Worm (Caenorhabditis elegans) whole organism, L4 larva: Measurements from ENCODE around the gene sra-29.
A peak's percentile ranks its signal among the peaks of the same experiment; 100 is the strongest.

Experiments used
- F49E8.2 ChIP-seq: sonication (generic microtip); optimal IDR thresholded peaks from 2 replicates; lab custom pipeline; 2016; ENCODE audit warnings: missing compliant biosample characterization, mild to moderate bottlenecking, missing genetic modification characterization, borderline replicate concordance
- R02D3.7 ChIP-seq: fragments of 150-350 bp; sonication (generic microtip); optimal IDR thresholded peaks from 3 replicates; lab custom pipeline; 2014; ENCODE audit warnings: missing biosample characterization, missing genetic modification characterization
- T20F7.1 ChIP-seq: fragments of 200-800 bp; sonication (Bioruptor generic); optimal IDR thresholded peaks from 2 replicates; lab custom pipeline; 2018; ENCODE audit warnings: mild to moderate bottlenecking, missing genetic modification characterization, missing compliant biosample characterization
- T26A8.4 ChIP-seq: fragments of 200-800 bp; sonication (Bioruptor generic); IDR thresholded peaks from 2 replicates; pipeline ENCODE4 v1.3.6; 2022; ENCODE audit warnings: missing genetic modification characterization, missing compliant biosample characterization
- Y5F2A.4 ChIP-seq: fragments of 200-800 bp; sonication (Bioruptor generic); optimal IDR thresholded peaks from 2 replicates; lab custom pipeline; 2018; ENCODE audit warnings: mild to moderate bottlenecking, missing genetic modification characterization, missing compliant biosample characterization
- ZK337.2 ChIP-seq: fragments of 200-800 bp; sonication (Bioruptor generic); IDR thresholded peaks from 2 replicates; pipeline ENCODE4 v1.3.6; 2022; ENCODE audit warnings: missing genetic modification reagents, missing genetic modification characterization, missing compliant biosample characterization
- ama-1 ChIP-seq: fragments of 150-350 bp; optimal IDR thresholded peaks from 2 replicates; lab custom pipeline; 2014; ENCODE audit warnings: inconsistent platforms, mixed read lengths
- ceh-20 ChIP-seq: fragments of 200-800 bp; sonication (Bioruptor generic); IDR thresholded peaks from 2 replicates; pipeline ENCODE4 v1.3.6; 2022; ENCODE audit warnings: missing genetic modification reagents, missing genetic modification characterization, missing compliant biosample characterization
- ceh-44 ChIP-seq: fragments of 200-800 bp; sonication (Bioruptor generic); IDR thresholded peaks from 2 replicates; pipeline ENCODE4 v1.3.6; 2022; ENCODE audit warnings: missing genetic modification reagents, missing genetic modification characterization, missing compliant biosample characterization
- ceh-62 ChIP-seq: sonication (generic microtip); optimal IDR thresholded peaks from 2 replicates; lab custom pipeline; 2017; ENCODE audit warnings: missing biosample characterization, missing genetic modification characterization
- cey-2 ChIP-seq: sonication (generic microtip); optimal IDR thresholded peaks from 3 replicates; lab custom pipeline; 2017; ENCODE audit warnings: missing genetic modification characterization, mild to moderate bottlenecking, missing compliant biosample characterization, antibody characterized with exemption, borderline replicate concordance; ENCODE audit not compliant: insufficient read depth
- ctbp-1 ChIP-seq: fragments of 200-800 bp; sonication (Bioruptor generic); IDR thresholded peaks from 2 replicates; pipeline ENCODE4 v1.3.6; 2022; ENCODE audit warnings: missing genetic modification reagents, missing genetic modification characterization, missing compliant biosample characterization
- daf-12 ChIP-seq: fragments of 150-350 bp; optimal IDR thresholded peaks from 2 replicates; lab custom pipeline; 2014; ENCODE audit warnings: missing biosample characterization, missing genetic modification reagents, missing genetic modification characterization
- daf-16 ChIP-seq, 3 experiments: sonication (generic microtip); optimal IDR thresholded peaks; 2 replicates each; lab custom pipeline; 2016 to 2017; ENCODE audit warnings: missing genetic modification characterization in 3 of 3, missing genetic modification reagents in 3 of 3, mild to moderate bottlenecking in 2 of 3, missing compliant biosample characterization in 2 of 3, missing biosample characterization in 1 of 3, moderate library complexity in 1 of 3
- daf-8 ChIP-seq: fragments of 200-800 bp; sonication (Bioruptor generic); IDR thresholded peaks from 2 replicates; pipeline ENCODE4 v1.3.6; 2022; ENCODE audit warnings: missing genetic modification characterization, missing compliant biosample characterization
- dmd-9 ChIP-seq: fragments of 200-800 bp; sonication (Bioruptor generic); IDR thresholded peaks from 2 replicates; pipeline ENCODE4 v1.3.6; 2022; ENCODE audit warnings: missing genetic modification reagents, missing genetic modification characterization, missing compliant biosample characterization
- dve-1 ChIP-seq: sonication (generic microtip); optimal IDR thresholded peaks from 2 replicates; lab custom pipeline; 2017; ENCODE audit warnings: antibody characterized with exemption, mild to moderate bottlenecking, missing genetic modification characterization, missing compliant biosample characterization; ENCODE audit not compliant: insufficient read depth
- egl-27 ChIP-seq: sonication (generic microtip); optimal IDR thresholded peaks from 3 replicates; lab custom pipeline; 2017; ENCODE audit warnings: missing biosample characterization, missing genetic modification reagents, missing genetic modification characterization
- egl-43 ChIP-seq: fragments of 200-800 bp; sonication (Bioruptor generic); IDR thresholded peaks from 2 replicates; pipeline ENCODE4 v1.3.6; 2022; ENCODE audit warnings: missing genetic modification reagents, missing genetic modification characterization, missing compliant biosample characterization
- hmg-1.1 ChIP-seq: fragments of 200-800 bp; sonication (Bioruptor generic); IDR thresholded peaks from 2 replicates; pipeline ENCODE4 v1.3.6; 2022; ENCODE audit warnings: missing genetic modification reagents, missing genetic modification characterization, missing compliant biosample characterization
- lin-39 ChIP-seq: fragments of 150-350 bp; optimal IDR thresholded peaks from 2 replicates; lab custom pipeline; 2014; ENCODE audit warnings: missing biosample characterization, missing genetic modification reagents, missing genetic modification characterization
- lir-3 ChIP-seq: sonication (generic microtip); optimal IDR thresholded peaks from 2 replicates; lab custom pipeline; 2016; ENCODE audit warnings: mild to moderate bottlenecking, missing genetic modification characterization, missing compliant biosample characterization
- lsy-2 ChIP-seq, 2 experiments: fragments of 150-350 bp in 1 of 2; sonication (generic microtip) in 1 of 2; optimal IDR thresholded peaks; 2 replicates each; lab custom pipeline; 2014 to 2017; ENCODE audit warnings: missing biosample characterization in 2 of 2, missing genetic modification characterization in 2 of 2
- madf-9 ChIP-seq: fragments of 200-800 bp; sonication (Bioruptor generic); conservative IDR thresholded peaks from 2 replicates; pipeline ENCODE4 v1.3.6; 2022; ENCODE audit warnings: missing genetic modification reagents, missing genetic modification characterization, missing compliant biosample characterization
- mdl-1 ChIP-seq, 2 experiments: fragments of 150-350 bp in 1 of 2; sonication (generic microtip) in 1 of 2; optimal IDR thresholded peaks; 2 replicates each; lab custom pipeline; 2014 to 2017; ENCODE audit warnings: missing biosample characterization in 2 of 2, missing genetic modification characterization in 2 of 2
- mdt-29 ChIP-seq: fragments of 200-800 bp; sonication (Bioruptor generic); IDR thresholded peaks from 2 replicates; pipeline ENCODE4 v1.3.6; 2022; ENCODE audit warnings: missing genetic modification reagents, missing genetic modification characterization, missing compliant biosample characterization
- nhr-10 ChIP-seq: fragments of 150-350 bp; optimal IDR thresholded peaks from 2 replicates; lab custom pipeline; 2014; ENCODE audit warnings: missing biosample characterization, missing genetic modification characterization
- nhr-102 ChIP-seq: sonication (generic microtip); optimal IDR thresholded peaks from 2 replicates; lab custom pipeline; 2016; ENCODE audit warnings: mild to moderate bottlenecking, missing genetic modification characterization, moderate library complexity, missing compliant biosample characterization
- nhr-11 ChIP-seq: fragments of 150-350 bp; optimal IDR thresholded peaks from 2 replicates; lab custom pipeline; 2014; ENCODE audit warnings: missing biosample characterization, missing genetic modification characterization
- nhr-111 ChIP-seq: fragments of 200-800 bp; sonication (Bioruptor generic); optimal IDR thresholded peaks from 2 replicates; lab custom pipeline; 2018; ENCODE audit warnings: mild to moderate bottlenecking, missing genetic modification characterization, missing compliant biosample characterization
- nhr-25 ChIP-seq: sonication (generic microtip); optimal IDR thresholded peaks from 2 replicates; lab custom pipeline; 2017; ENCODE audit warnings: missing genetic modification characterization, mild to moderate bottlenecking, missing compliant biosample characterization, antibody characterized with exemption, moderate library complexity, borderline replicate concordance; ENCODE audit not compliant: insufficient read depth
- nhr-28 ChIP-seq: fragments of 150-350 bp; optimal IDR thresholded peaks from 2 replicates; lab custom pipeline; 2014; ENCODE audit warnings: missing biosample characterization, missing genetic modification characterization
- nhr-41 ChIP-seq: fragments of 200-800 bp; sonication (Bioruptor generic); IDR thresholded peaks from 2 replicates; pipeline ENCODE4 v1.3.6; 2022; ENCODE audit warnings: missing genetic modification reagents, missing genetic modification characterization, missing compliant biosample characterization
- nhr-42 ChIP-seq: fragments of 200-800 bp; sonication (Bioruptor generic); IDR thresholded peaks from 2 replicates; pipeline ENCODE4 v1.3.6; 2022; ENCODE audit warnings: missing genetic modification characterization, missing compliant biosample characterization
- nhr-48 ChIP-seq: sonication (generic microtip); optimal IDR thresholded peaks from 2 replicates; lab custom pipeline; 2016; ENCODE audit warnings: mild to moderate bottlenecking, missing genetic modification characterization, missing compliant biosample characterization
- nhr-76 ChIP-seq: fragments of 150-350 bp; optimal IDR thresholded peaks from 2 replicates; lab custom pipeline; 2014; ENCODE audit warnings: missing biosample characterization, missing genetic modification characterization
- nhr-77 ChIP-seq: fragments of 150-350 bp; optimal IDR thresholded peaks from 2 replicates; lab custom pipeline; 2014; ENCODE audit warnings: missing biosample characterization, missing genetic modification characterization
- php-3 ChIP-seq: fragments of 200-800 bp; sonication (Bioruptor generic); IDR thresholded peaks from 2 replicates; pipeline ENCODE4 v1.3.6; 2022; ENCODE audit warnings: missing genetic modification reagents, missing genetic modification characterization, missing compliant biosample characterization
- pqm-1 ChIP-seq: sonication (generic microtip); optimal IDR thresholded peaks from 2 replicates; lab custom pipeline; 2017; ENCODE audit warnings: missing biosample characterization, missing genetic modification characterization
- rbr-2 ChIP-seq: sonication (generic microtip); optimal IDR thresholded peaks from 2 replicates; lab custom pipeline; 2016; ENCODE audit warnings: missing genotype, missing genetic modification characterization, missing compliant biosample characterization
- sdz-12 ChIP-seq: fragments of 200-800 bp; sonication (Bioruptor generic); optimal IDR thresholded peaks from 2 replicates; lab custom pipeline; 2018; ENCODE audit warnings: mild to moderate bottlenecking, missing genetic modification characterization, missing compliant biosample characterization
- snpc-4 ChIP-seq: fragments of 150-350 bp; optimal IDR thresholded peaks from 2 replicates; lab custom pipeline; 2014; ENCODE audit warnings: missing biosample characterization, missing genetic modification characterization
- spr-3 ChIP-seq: fragments of 200-800 bp; sonication (Bioruptor generic); optimal IDR thresholded peaks from 2 replicates; lab custom pipeline; 2018; ENCODE audit warnings: mild to moderate bottlenecking, missing genetic modification characterization, missing compliant biosample characterization
- tra-1 ChIP-seq: fragments of 200-800 bp; sonication (Bioruptor generic); IDR thresholded peaks from 2 replicates; pipeline ENCODE4 v1.3.6; 2022; ENCODE audit warnings: missing genetic modification reagents, missing genetic modification characterization, missing compliant biosample characterization
- unc-130 ChIP-seq: sonication (generic microtip); optimal IDR thresholded peaks from 2 replicates; lab custom pipeline; 2016; ENCODE audit warnings: missing genetic modification reagents, missing genetic modification characterization, missing compliant biosample characterization
- unc-39 ChIP-seq: sonication (generic microtip); optimal IDR thresholded peaks from 2 replicates; lab custom pipeline; 2017; ENCODE audit warnings: missing biosample characterization, missing genetic modification characterization
- unc-62 ChIP-seq, 3 experiments: fragments of 150-350 bp in 1 of 3; sonication (generic microtip); optimal IDR thresholded peaks in 2 of 3; peaks in 1 of 3; 1 replicate in 1 of 3; 2 replicates in 2 of 3; lab custom pipeline; 2014 to 2017; ENCODE audit warnings: missing biosample characterization in 3 of 3, missing genetic modification characterization in 3 of 3, missing genetic modification reagents in 3 of 3, missing genotype in 1 of 3
- zfp-3 ChIP-seq: fragments of 200-800 bp; sonication (Bioruptor generic); conservative IDR thresholded peaks from 2 replicates; pipeline ENCODE4 v1.3.6; 2022; ENCODE audit warnings: missing genetic modification reagents, missing genetic modification characterization, missing compliant biosample characterization
- zip-2 ChIP-seq: fragments of 150-350 bp; optimal IDR thresholded peaks from 2 replicates; lab custom pipeline; 2014; ENCODE audit warnings: missing biosample characterization, missing genetic modification characterization

Gene sra-29

ce11 chrII:6562203-6562867, 13.2 kb downstream of the sra-29 start:
- TF ChIP-seq dve-1 (peak; percentile 27), madf-9 (GFP tag; lab: Robert Waterston, UW) (no peak), ctbp-1 (GFP tag; lab: Robert Waterston, UW) (no peak), nhr-28 (tag; lab: Kevin White, UChicago) (peak; percentile 70), unc-39 (tag; lab: Kevin White, UChicago) (no peak), ceh-62 (tag; lab: Kevin White, UChicago) (no peak), spr-3 (GFP tag; lab: Kevin White, UChicago) (no peak), zip-2 (tag; lab: Kevin White, UChicago) (no peak), lsy-2 (tag; optimal IDR thresholded peaks at IDR 0.05; lab: Kevin White, UChicago) (no peak), egl-27 (no peak), zfp-3 (GFP tag; lab: Robert Waterston, UW) (no peak), nhr-41 (GFP tag; lab: Robert Waterston, UW) (no peak), lir-3 (tag; lab: Kevin White, UChicago) (no peak), tra-1 (GFP tag; lab: Robert Waterston, UW) (no peak), daf-16 (GFP tag; optimal IDR thresholded peaks at IDR 0.05; lab: Kevin White, UChicago) (peak in 1 of 2 experiments; percentile 62), daf-16 (tag; optimal IDR thresholded peaks at IDR 0.05; lab: Kevin White, UChicago) (peak; percentile 12), ceh-20 (no peak), R02D3.7 (no peak), daf-8 (GFP tag; lab: Robert Waterston, UW) (no peak), nhr-10 (no peak), php-3 (GFP tag; lab: Robert Waterston, UW) (no peak), T20F7.1 (no peak), pqm-1 (no peak), nhr-76 (tag; lab: Kevin White, UChicago) (no peak), ZK337.2 (no peak), lin-39 (tag; lab: Kevin White, UChicago) (no peak), nhr-102 (no peak), sdz-12 (GFP tag; lab: Kevin White, UChicago) (no peak), nhr-48 (tag; lab: Kevin White, UChicago) (peak; percentile 69), daf-12 (tag; lab: Kevin White, UChicago) (no peak), rbr-2 (tag; lab: Kevin White, UChicago) (no peak), nhr-77 (tag; lab: Kevin White, UChicago) (no peak), nhr-11 (no peak), unc-62 (GFP tag; optimal IDR thresholded peaks at IDR 0.05 in 1 of 2; lab: Kevin White, UChicago) (peak in 1 of 2 experiments; percentile 92), unc-62 (tag; optimal IDR thresholded peaks at IDR 0.05; lab: Kevin White, UChicago) (no peak), ama-1 (lab: Kevin White, UChicago) (peak; percentile 10), snpc-4 (tag; lab: Kevin White, UChicago) (no peak), cey-2 (tag; lab: Kevin White, UChicago) (peak; percentile 82), unc-130 (GFP tag; lab: Kevin White, UChicago) (no peak), Y5F2A.4 (GFP tag; lab: Kevin White, UChicago) (no peak), hmg-1.1 (GFP tag; lab: Robert Waterston, UW) (no peak), mdl-1 (tag; optimal IDR thresholded peaks at IDR 0.05; lab: Kevin White, UChicago) (peak in 1 of 2 experiments; percentile 54), mdt-29 (GFP tag; lab: Robert Waterston, UW) (no peak), F49E8.2 (tag; lab: Kevin White, UChicago) (no peak), nhr-111 (GFP tag; lab: Kevin White, UChicago) (no peak), nhr-25 (tag; lab: Kevin White, UChicago) (peak; percentile 91), ceh-44 (GFP tag; lab: Robert Waterston, UW) (no peak), nhr-42 (GFP tag; lab: Robert Waterston, UW) (no peak), dmd-9 (GFP tag; lab: Robert Waterston, UW) (no peak), egl-43 (no peak), T26A8.4 (GFP tag; lab: Robert Waterston, UW) (no peak)
